Worm (Caenorhabditis elegans) whole organism, mixed stage, embryonic: Measurements from ENCODE around the gene W10C6.2.

ENCODE experiments used
- M03D4.4 ChIP-seq: sonication (generic microtip); optimal IDR thresholded peaks from 2 replicates; lab custom pipeline; 2017; ENCODE audit warnings: mild to moderate bottlenecking, missing genetic modification characterization, missing compliant biosample characterization
- bed-3 ChIP-seq: fragments of 200-800 bp; sonication (Bioruptor generic); optimal IDR thresholded peaks from 3 replicates; lab custom pipeline; 2018; ENCODE audit warnings: mild to moderate bottlenecking, missing genetic modification characterization, moderate library complexity, missing compliant biosample characterization
- blmp-1 ChIP-seq: fragments of 150-350 bp; optimal IDR thresholded peaks from 2 replicates; lab custom pipeline; 2014; ENCODE audit warnings: missing biosample characterization, missing genetic modification characterization
- ceh-39 ChIP-seq: fragments of 150-350 bp; optimal IDR thresholded peaks from 2 replicates; lab custom pipeline; 2014; ENCODE audit warnings: missing biosample characterization, missing genetic modification characterization
- ceh-43 ChIP-seq: fragments of 200-800 bp; sonication (Bioruptor generic); optimal IDR thresholded peaks from 2 replicates; lab custom pipeline; 2018; ENCODE audit warnings: mild to moderate bottlenecking, missing genetic modification characterization, moderate library complexity, missing compliant biosample characterization
- ceh-83 ChIP-seq: fragments of 200-800 bp; sonication (Bioruptor generic); optimal IDR thresholded peaks from 2 replicates; lab custom pipeline; 2018; ENCODE audit warnings: mild to moderate bottlenecking, missing genetic modification characterization, missing compliant biosample characterization
- ces-1 ChIP-seq: fragments of 150-350 bp; optimal IDR thresholded peaks from 2 replicates; lab custom pipeline; 2014; ENCODE audit warnings: missing biosample characterization, missing genetic modification reagents, missing genetic modification characterization
- cnd-1 ChIP-seq: fragments of 200-800 bp; sonication (Bioruptor generic); optimal IDR thresholded peaks from 2 replicates; lab custom pipeline; 2018; ENCODE audit warnings: mild to moderate bottlenecking, missing genetic modification characterization, missing compliant biosample characterization
- drap-1 ChIP-seq: fragments of 200-800 bp; sonication (Bioruptor generic); optimal IDR thresholded peaks from 3 replicates; lab custom pipeline; 2018; ENCODE audit warnings: mild to moderate bottlenecking, missing genetic modification characterization, missing compliant biosample characterization
- elt-1 ChIP-seq: sonication (generic microtip); optimal IDR thresholded peaks from 2 replicates; lab custom pipeline; 2017; ENCODE audit warnings: missing genetic modification characterization, mild to moderate bottlenecking, missing compliant biosample characterization, antibody characterized with exemption, moderate library complexity, borderline replicate concordance; ENCODE audit not compliant: insufficient read depth
- elt-3 ChIP-seq: fragments of 150-350 bp; optimal IDR thresholded peaks from 2 replicates; lab custom pipeline; 2014; ENCODE audit warnings: missing biosample characterization, missing genetic modification characterization
- flh-1 ChIP-seq: fragments of 200-800 bp; sonication (Bioruptor generic); optimal IDR thresholded peaks from 2 replicates; lab custom pipeline; 2018; ENCODE audit warnings: mild to moderate bottlenecking, missing genetic modification characterization, moderate library complexity, missing compliant biosample characterization
- ham-2 ChIP-seq: fragments of 200-800 bp; sonication (Bioruptor generic); optimal IDR thresholded peaks from 2 replicates; lab custom pipeline; 2018; ENCODE audit warnings: mild to moderate bottlenecking, missing genetic modification characterization, missing compliant biosample characterization
- hlh-1 ChIP-seq: fragments of 150-350 bp; optimal IDR thresholded peaks from 2 replicates; lab custom pipeline; 2014; ENCODE audit warnings: missing biosample characterization, missing genetic modification reagents, missing genetic modification characterization
- lin-13 ChIP-seq: fragments of 150-350 bp; optimal IDR thresholded peaks from 2 replicates; lab custom pipeline; 2014; ENCODE audit warnings: missing biosample characterization, missing genetic modification characterization
- lin-32 ChIP-seq: fragments of 200-800 bp; sonication (Bioruptor generic); optimal IDR thresholded peaks from 2 replicates; lab custom pipeline; 2018; ENCODE audit warnings: mild to moderate bottlenecking, missing genetic modification characterization, missing compliant biosample characterization
- lsy-2 ChIP-seq: fragments of 150-350 bp; optimal IDR thresholded peaks from 2 replicates; lab custom pipeline; 2014; ENCODE audit warnings: missing biosample characterization, missing genetic modification characterization
- mab-5 ChIP-seq: fragments of 150-350 bp; optimal IDR thresholded peaks from 2 replicates; lab custom pipeline; 2014; ENCODE audit warnings: missing biosample characterization, missing genetic modification characterization
- mep-1 ChIP-seq: fragments of 150-350 bp; optimal IDR thresholded peaks from 2 replicates; lab custom pipeline; 2017; ENCODE audit warnings: missing biosample characterization, missing genetic modification reagents, missing genetic modification characterization, inconsistent platforms
- nhr-12 ChIP-seq: fragments of 150-350 bp; optimal IDR thresholded peaks from 2 replicates; lab custom pipeline; 2014; ENCODE audit warnings: missing biosample characterization, missing genetic modification characterization
- nhr-2 ChIP-seq: fragments of 150-350 bp; optimal IDR thresholded peaks from 2 replicates; lab custom pipeline; 2014; ENCODE audit warnings: missing biosample characterization, missing genetic modification characterization
- nhr-237 ChIP-seq: fragments of 150-350 bp; optimal IDR thresholded peaks from 2 replicates; lab custom pipeline; 2014; ENCODE audit warnings: missing biosample characterization, missing genetic modification characterization
- nhr-28 ChIP-seq: fragments of 150-350 bp; optimal IDR thresholded peaks from 2 replicates; lab custom pipeline; 2014; ENCODE audit warnings: missing biosample characterization, missing genetic modification characterization
- nhr-76 ChIP-seq: sonication (generic microtip); optimal IDR thresholded peaks from 2 replicates; lab custom pipeline; 2017; ENCODE audit warnings: missing biosample characterization, missing genetic modification characterization
- pha-4 ChIP-seq: fragments of 150-350 bp; optimal IDR thresholded peaks from 2 replicates; lab custom pipeline; 2018; ENCODE audit warnings: missing biosample characterization, missing genetic modification reagents, missing genetic modification characterization
- sem-2 ChIP-seq: fragments of 200-800 bp; sonication (Bioruptor generic); optimal IDR thresholded peaks from 2 replicates; lab custom pipeline; 2018; ENCODE audit warnings: mild to moderate bottlenecking, missing genetic modification characterization, missing compliant biosample characterization
- sptf-1 ChIP-seq: sonication (generic microtip); optimal IDR thresholded peaks from 2 replicates; lab custom pipeline; 2017; ENCODE audit warnings: mild to moderate bottlenecking, missing genetic modification characterization, moderate library complexity, missing compliant biosample characterization
- tbx-8 ChIP-seq: fragments of 200-800 bp; sonication (Bioruptor generic); optimal IDR thresholded peaks from 2 replicates; lab custom pipeline; 2018; ENCODE audit warnings: mild to moderate bottlenecking, missing genetic modification characterization, moderate library complexity, missing compliant biosample characterization
- unc-120 ChIP-seq: sonication (generic microtip); optimal IDR thresholded peaks from 2 replicates; lab custom pipeline; 2017; ENCODE audit warnings: missing genetic modification characterization, missing compliant biosample characterization; ENCODE audit not compliant: poor library complexity, severe bottlenecking
- unc-39 ChIP-seq: fragments of 150-350 bp; optimal IDR thresholded peaks from 2 replicates; lab custom pipeline; 2014; ENCODE audit warnings: missing biosample characterization, missing genetic modification characterization
- unc-62 ChIP-seq: fragments of 150-350 bp; optimal IDR thresholded peaks from 2 replicates; lab custom pipeline; 2014; ENCODE audit warnings: missing biosample characterization, missing genetic modification reagents, missing genetic modification characterization
- zip-8 ChIP-seq: fragments of 150-350 bp; optimal IDR thresholded peaks from 2 replicates; lab custom pipeline; 2014; ENCODE audit warnings: missing biosample characterization, missing genetic modification characterization
- ztf-11 ChIP-seq: fragments of 150-350 bp; optimal IDR thresholded peaks from 2 replicates; lab custom pipeline; 2014; ENCODE audit warnings: missing biosample characterization, missing genetic modification characterization

The W10C6.2 gene

ce11 chrII:11103657-11104056 lies 18.0 kb downstream of the W10C6.2 start, which contains the start of gene C09H10.5:
C09H10.5 (minus strand) TSS chrII:11103757.
- TF ChIP-seq nhr-237 (no peak), M03D4.4 (tag; lab: Kevin White, UChicago) (no peak), nhr-2 (no peak), flh-1 (no peak), lsy-2 (no peak), unc-120 (no peak), lin-32 (GFP tag; lab: Kevin White, UChicago) (no peak), unc-39 (no peak), zip-8 (no peak), sem-2 (GFP tag; lab: Kevin White, UChicago) (no peak), nhr-12 (tag; lab: Kevin White, UChicago) (no peak), mab-5 (tag; lab: Kevin White, UChicago) (no peak), blmp-1 (tag; lab: Kevin White, UChicago) (no peak), nhr-28 (tag; lab: Kevin White, UChicago) (no peak), elt-1 (tag; lab: Kevin White, UChicago) (no peak)

ce11 chrII:11103052-11103451 lies 18.6 kb downstream of the W10C6.2 start:
- no peak for TF ChIP-seq mab-5 (tag; lab: Kevin White, UChicago)
- no peak for TF ChIP-seq ceh-43 (GFP tag; lab: Kevin White, UChicago)
- no peak for TF ChIP-seq unc-39
- TF ChIP-seq ztf-11 (tag; lab: Kevin White, UChicago): no peak
- TF ChIP-seq pha-4 (tag; lab: Kevin White, UChicago): peak; percentile 25
- no peak for TF ChIP-seq drap-1 (GFP tag; lab: Kevin White, UChicago)
- TF ChIP-seq lin-13 (tag; lab: Kevin White, UChicago): no peak
- TF ChIP-seq bed-3 (GFP tag; lab: Kevin White, UChicago): no peak
- TF ChIP-seq sem-2 (GFP tag; lab: Kevin White, UChicago): no peak
- no peak for TF ChIP-seq ceh-83 (GFP tag; lab: Kevin White, UChicago)
- TF ChIP-seq nhr-2: no peak
- TF ChIP-seq M03D4.4 (tag; lab: Kevin White, UChicago): no peak
- no peak for TF ChIP-seq cnd-1 (tag; lab: Kevin White, UChicago)
- peak; percentile 12 for TF ChIP-seq ces-1 (GFP tag; lab: Kevin White, UChicago)
- peak; percentile 71 for TF ChIP-seq mep-1
- TF ChIP-seq nhr-237: peak; percentile 26
- peak; percentile 67 for TF ChIP-seq unc-120
- TF ChIP-seq ham-2 (GFP tag; lab: Kevin White, UChicago): no peak
- TF ChIP-seq ceh-39 (tag; lab: Kevin White, UChicago): no peak
- TF ChIP-seq sptf-1 (tag; lab: Kevin White, UChicago): no peak
- no peak for TF ChIP-seq nhr-76 (tag; lab: Kevin White, UChicago)
- TF ChIP-seq hlh-1: peak; percentile 90
- TF ChIP-seq lsy-2: peak; percentile 40
- no peak for TF ChIP-seq elt-3
- TF ChIP-seq, all 35 proteins: peak for 7

- no peak for TF ChIP-seq lin-32 (GFP tag; lab: Kevin White, UChicago)
- TF ChIP-seq unc-62 (GFP tag; lab: Kevin White, UChicago): no peak
- no peak for TF ChIP-seq nhr-12 (tag; lab: Kevin White, UChicago)
Measured at ce11 chrII:11101171-11101570, 20.5 kb downstream of the W10C6.2 start.

- TF ChIP-seq ztf-11 (tag; lab: Kevin White, UChicago): no peak
- TF ChIP-seq sem-2 (GFP tag; lab: Kevin White, UChicago): no peak
- no peak for TF ChIP-seq ceh-83 (GFP tag; lab: Kevin White, UChicago)
- TF ChIP-seq cnd-1 (tag; lab: Kevin White, UChicago): no peak
- no peak for TF ChIP-seq ham-2 (GFP tag; lab: Kevin White, UChicago)
- TF ChIP-seq unc-39: no peak
- TF ChIP-seq tbx-8 (GFP tag; lab: Kevin White, UChicago): no peak
- TF ChIP-seq zip-8: no peak
Measured at ce11 chrII:11099841-11100240, 21.9 kb downstream of the W10C6.2 start, which contains the start of gene C09H10.4. C09H10.4 (plus strand) TSS chrII:11100141.
